Fruit fly (Drosophila melanogaster) whole organism, pupa: ENCODE data around the gene Con.

Experiments used
- CG10348 ChIP-seq: fragments of 200-800 bp; sonication (Bioruptor generic); IDR thresholded peaks from 2 replicates; pipeline ENCODE4 v1.3.6; 2022; ENCODE audit warnings: missing biosample characterization, missing genetic modification characterization
- CG14655 ChIP-seq: fragments of 200-800 bp; sonication (Bioruptor generic); optimal IDR thresholded peaks from 3 replicates; lab custom pipeline; 2017; ENCODE audit warnings: mild to moderate bottlenecking, missing biosample characterization, missing genetic modification reagents, missing genetic modification characterization
- CG17806 ChIP-seq: fragments of 200-800 bp; sonication (Bioruptor generic); optimal IDR thresholded peaks from 2 replicates; lab custom pipeline; 2018; ENCODE audit warnings: missing biosample characterization, mild to moderate bottlenecking, missing genetic modification characterization, moderate library complexity
- CG34367 ChIP-seq: fragments of 200-800 bp; sonication (Bioruptor generic); optimal IDR thresholded peaks from 2 replicates; lab custom pipeline; 2018; ENCODE audit warnings: missing biosample characterization, mild to moderate bottlenecking, missing genetic modification characterization
- CG4496 ChIP-seq: fragments of 200-800 bp; sonication (Bioruptor generic); IDR thresholded peaks from 3 replicates; pipeline ENCODE4 v1.3.6; 2022; ENCODE audit warnings: missing biosample characterization, missing genetic modification characterization
- CG8301 ChIP-seq: fragments of 200-800 bp; sonication (Bioruptor generic); optimal IDR thresholded peaks from 2 replicates; lab custom pipeline; 2018; ENCODE audit warnings: missing biosample characterization, mild to moderate bottlenecking, missing genetic modification characterization
- CG9948 ChIP-seq: fragments of 200-800 bp; sonication (Bioruptor generic); optimal IDR thresholded peaks from 2 replicates; lab custom pipeline; 2018; ENCODE audit warnings: missing biosample characterization, mild to moderate bottlenecking, missing genetic modification characterization, moderate library complexity
- D1 ChIP-seq: fragments of 200-800 bp; sonication (Bioruptor generic); optimal IDR thresholded peaks from 2 replicates; lab custom pipeline; 2018; ENCODE audit warnings: missing biosample characterization, mild to moderate bottlenecking, missing genetic modification characterization, moderate library complexity
- EcR ChIP-seq: fragments of 200-800 bp; sonication (Bioruptor generic); optimal IDR thresholded peaks from 3 replicates; lab custom pipeline; 2019; ENCODE audit warnings: missing biosample characterization, missing genetic modification characterization, mild to moderate bottlenecking, moderate library complexity, missing genetic modification reagents
- Ets98B ChIP-seq: fragments of 200-800 bp; sonication (Bioruptor generic); IDR thresholded peaks from 2 replicates; pipeline ENCODE4 v1.3.6; 2022; ENCODE audit warnings: missing biosample characterization, missing genetic modification characterization
- Pif1A ChIP-seq: fragments of 200-800 bp; sonication (Bioruptor generic); optimal IDR thresholded peaks from 3 replicates; lab custom pipeline; 2016; ENCODE audit warnings: missing biosample characterization, missing genetic modification characterization
- Pif1B ChIP-seq: fragments of 200-800 bp; sonication (Bioruptor generic); optimal IDR thresholded peaks from 3 replicates; lab custom pipeline; 2016; ENCODE audit warnings: missing biosample characterization, missing genetic modification characterization
- gl ChIP-seq: fragments of 200-800 bp; sonication (Bioruptor generic); optimal IDR thresholded peaks from 2 replicates; lab custom pipeline; 2018; ENCODE audit warnings: missing biosample characterization, mild to moderate bottlenecking, missing genetic modification characterization

- TF ChIP-seq Pif1B (GFP tag; lab: Kevin White, UChicago), result no peak
- TF ChIP-seq gl (tag; lab: Kevin White, UChicago), result no peak
- no peak for TF ChIP-seq CG34367 (tag; lab: Kevin White, UChicago)
- no peak for TF ChIP-seq D1 (tag; lab: Kevin White, UChicago)
- no peak for TF ChIP-seq CG14655 (GFP tag; lab: Kevin White, UChicago)
- TF ChIP-seq Ets98B (GFP tag; lab: Robert Waterston, UW), result no peak
- TF ChIP-seq CG9948 (tag; lab: Kevin White, UChicago), result no peak
- TF ChIP-seq CG8301 (tag; lab: Kevin White, UChicago), result no peak
- TF ChIP-seq CG4496 (GFP tag; lab: Robert Waterston, UW), result no peak
- TF ChIP-seq Pif1A, result no peak
- TF ChIP-seq EcR, result no peak
- TF ChIP-seq CG17806 (tag; lab: Kevin White, UChicago), result no peak
- no peak for TF ChIP-seq CG10348 (GFP tag; lab: Robert Waterston, UW)
These were observed 179.7 kb downstream of the Con start for dm6 chr3L:4899117-4899516.
